Fruit fly (Drosophila melanogaster): ENCODE results near the gene CG1090.
A peak's percentile ranks its signal among the peaks of the same experiment; 100 is the strongest.

CG1090 gene

DNA sequence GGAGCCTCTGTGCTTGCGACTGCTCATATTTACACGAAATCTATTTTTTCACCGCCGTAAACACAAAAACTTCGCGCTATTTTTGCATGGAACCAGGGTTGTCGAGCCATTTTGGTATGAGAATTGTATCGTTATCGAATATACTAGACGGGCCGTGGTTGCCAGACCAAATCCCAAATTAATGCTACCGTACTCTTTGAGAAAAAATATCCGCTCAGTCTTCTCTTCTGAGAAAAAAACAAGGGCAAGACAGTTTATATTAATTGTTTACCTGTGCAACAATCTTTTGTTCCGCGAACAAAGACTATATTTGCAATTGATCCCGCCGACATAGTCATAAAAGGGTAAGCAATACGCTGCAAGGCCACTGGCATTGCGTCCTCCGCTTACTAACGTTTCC, 22.1 kb upstream of the CG1090 start, which contains the start of the genes Skp2 and CG1103 (continued):
- TF ChIP-seq stwl (tag; optimal IDR thresholded peaks at IDR 0.05) (peak; percentile 94), Usf (GFP tag; optimal IDR thresholded peaks at IDR 0.05) (no peak), CG5180 (GFP tag; optimal IDR thresholded peaks at IDR 0.05) (no peak), CG14710 (tag; optimal IDR thresholded peaks at IDR 0.05) (peak; percentile 22), Side (GFP tag; optimal IDR thresholded peaks at IDR 0.05) (no peak), CG32772 (GFP tag; IDR thresholded peaks at IDR 0.05) (no peak), bbx (GFP tag; IDR thresholded peaks at IDR 0.05; ENCODE audit: partially characterized antibody) (peak; percentile 27; the same call in 1 of the 2 replicates), CG1602 (GFP tag; optimal IDR thresholded peaks at IDR 0.05) (no peak), schlank (tag; optimal IDR thresholded peaks at IDR 0.05) (no peak), Mad (GFP tag; optimal IDR thresholded peaks at IDR 0.05) (no peak), CG11247 (GFP tag; IDR thresholded peaks at IDR 0.05) (no peak), dpn (GFP tag; optimal IDR thresholded peaks at IDR 0.05) (peak; percentile 13 to 16), Elba2 (GFP tag; optimal IDR thresholded peaks at IDR 0.05) (no peak), mam (GFP tag; optimal IDR thresholded peaks at IDR 0.05) (no peak), CG7987 (GFP tag; optimal IDR thresholded peaks at IDR 0.05) (no peak), CG2199 (GFP tag; IDR thresholded peaks at IDR 0.05) (no peak; the same call in 2 of the 3 replicates), YL-1 (GFP tag; optimal IDR thresholded peaks at IDR 0.05) (peak; percentile 90), Dref (GFP tag; IDR thresholded peaks at IDR 0.05) (peak; percentile 79), CG10979 (tag; optimal IDR thresholded peaks at IDR 0.05) (no peak), CG1024 (GFP tag; IDR thresholded peaks at IDR 0.05) (no peak), CG3163 (GFP tag; optimal IDR thresholded peaks at IDR 0.05) (peak; percentile 9), gt (GFP tag; IDR thresholded peaks at IDR 0.05) (no peak), CG13424 (tag; optimal IDR thresholded peaks at IDR 0.05) (no peak), CG31441 (GFP tag; IDR thresholded peaks at IDR 0.05) (no peak), gfzf (GFP tag; optimal IDR thresholded peaks at IDR 0.05) (peak; percentile 78), CG10959 (GFP tag; IDR thresholded peaks at IDR 0.05) (no peak), Chrac-16 (GFP tag; optimal IDR thresholded peaks at IDR 0.05) (no peak), CG6254 (GFP tag; optimal IDR thresholded peaks at IDR 0.05) (no peak), E2f1 (GFP tag; IDR thresholded peaks at IDR 0.05) (peak; percentile 27; the same call in 1 of the 2 replicates), Ets65A (GFP tag) (no peak), wdn (GFP tag; IDR thresholded peaks at IDR 0.05) (no peak)

DNA sequence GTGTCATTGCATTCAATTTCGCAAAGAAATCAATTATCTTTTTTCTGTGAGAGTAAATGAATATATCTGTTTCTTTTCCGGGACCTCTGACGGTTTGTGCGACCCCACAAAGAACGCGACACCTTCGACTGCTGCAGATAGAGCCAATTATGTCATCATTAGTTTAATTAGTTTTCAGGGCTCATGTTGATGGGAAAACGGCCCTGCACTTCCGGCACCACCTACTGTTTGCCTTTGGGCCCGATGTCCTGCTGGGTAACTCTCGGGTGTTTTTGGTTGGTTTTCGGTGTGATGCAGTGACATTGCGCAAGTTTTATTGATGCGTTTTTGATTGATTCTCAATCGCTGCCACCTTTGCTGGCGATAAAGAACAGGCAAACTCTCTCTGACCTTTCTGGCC, 19.5 kb upstream of the CG1090 start:
- TF ChIP-seq D (optimal IDR thresholded peaks at IDR 0.05) (peak; percentile 80), D (GFP tag; optimal IDR thresholded peaks at IDR 0.05) (no peak), croc (GFP tag; conservative IDR thresholded peaks at IDR 0.05) (no peak), ase (GFP tag; IDR thresholded peaks at IDR 0.05) (no peak), zen (tag; optimal IDR thresholded peaks at IDR 0.05) (peak; percentile 81), CG1529 (GFP tag; optimal IDR thresholded peaks at IDR 0.05) (no peak), CG15269 (tag; optimal IDR thresholded peaks at IDR 0.05) (no peak)

DNA sequence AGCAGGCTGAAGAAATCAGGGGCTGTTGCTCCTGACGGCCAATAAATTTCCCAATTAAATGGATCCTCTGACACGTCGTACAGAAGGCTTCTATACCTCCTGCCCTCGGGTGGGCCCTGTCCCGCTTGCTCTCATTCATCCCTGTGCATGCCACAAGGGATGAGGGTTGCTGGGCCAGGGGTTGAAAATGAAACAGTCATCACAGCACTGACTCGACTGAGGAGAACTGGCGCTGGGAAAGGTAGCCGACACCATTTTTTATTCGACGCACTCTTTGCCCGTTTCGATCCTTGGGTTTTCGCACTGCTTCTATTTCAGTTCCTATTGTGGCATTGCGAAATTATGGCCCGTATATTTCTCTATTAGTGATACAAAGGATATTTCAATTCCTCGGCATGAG, 18.5 kb upstream of the CG1090 start:
- TF ChIP-seq CG9817 (tag; optimal IDR thresholded peaks at IDR 0.05) (no peak), ac (GFP tag; optimal IDR thresholded peaks at IDR 0.05) (no peak), CG33557 (GFP tag; optimal IDR thresholded peaks at IDR 0.05) (no peak), lmd (GFP tag; IDR thresholded peaks at IDR 0.05) (no peak), Nf-YB (GFP tag; optimal IDR thresholded peaks at IDR 0.05) (peak; percentile 80), CG16779 (GFP tag; IDR thresholded peaks at IDR 0.05) (no peak), mirr (GFP tag; optimal IDR thresholded peaks at IDR 0.05) (no peak), Nf-YC (tag; optimal IDR thresholded peaks at IDR 0.05) (peak; percentile 76), CG2120 (GFP tag; optimal IDR thresholded peaks at IDR 0.05) (no peak), stwl (tag; optimal IDR thresholded peaks at IDR 0.05) (no peak), amos (GFP tag; IDR thresholded peaks at IDR 0.05; ENCODE audit: partially characterized antibody) (no peak), org-1 (GFP tag; optimal IDR thresholded peaks at IDR 0.05) (no peak), pros (GFP tag; optimal IDR thresholded peaks at IDR 0.05) (peak; percentile 19), CG12942 (GFP tag; optimal IDR thresholded peaks at IDR 0.05) (no peak), CG13624 (GFP tag; optimal IDR thresholded peaks at IDR 0.05) (no peak)

All from whole organism, embryonic.